Worm (Caenorhabditis elegans) whole organism, young adult: ENCODE measurements around the gene C48B4.13.

Experiments used
- B0019.2 ChIP-seq: fragments of 200-800 bp; sonication (Bioruptor generic); conservative IDR thresholded peaks from 2 replicates; pipeline ENCODE4 v1.3.6; 2022; ENCODE audit warnings: missing genetic modification reagents, missing genetic modification characterization, missing compliant biosample characterization
- B0261.1 ChIP-seq: sonication (generic microtip); optimal IDR thresholded peaks from 2 replicates; lab custom pipeline; 2016; ENCODE audit warnings: mild to moderate bottlenecking, missing genetic modification characterization, moderate library complexity, missing compliant biosample characterization
- F23B12.7 ChIP-seq: sonication (generic microtip); optimal IDR thresholded peaks from 2 replicates; lab custom pipeline; 2017; ENCODE audit warnings: missing genetic modification characterization, mild to moderate bottlenecking, missing compliant biosample characterization, antibody characterized with exemption, moderate library complexity; ENCODE audit not compliant: insufficient read depth
- Y53G8AR.9 ChIP-seq: fragments of 200-800 bp; sonication (Bioruptor generic); conservative IDR thresholded peaks from 2 replicates; pipeline ENCODE4 v1.3.6; 2022; ENCODE audit warnings: missing genetic modification reagents, missing genetic modification characterization, missing compliant biosample characterization
- Y79H2A.3 ChIP-seq: fragments of 200-800 bp; sonication (Bioruptor generic); conservative IDR thresholded peaks from 2 replicates; pipeline ENCODE4 v1.3.6; 2022; ENCODE audit warnings: missing genetic modification reagents, missing genetic modification characterization, missing compliant biosample characterization
- athp-1 ChIP-seq: sonication (generic microtip); optimal IDR thresholded peaks from 2 replicates; lab custom pipeline; 2017; ENCODE audit warnings: mild to moderate bottlenecking, missing genetic modification characterization, missing compliant biosample characterization
- attf-3 ChIP-seq: fragments of 200-800 bp; sonication (Bioruptor generic); conservative IDR thresholded peaks from 2 replicates; pipeline ENCODE4 v1.3.6; 2022; ENCODE audit warnings: missing genetic modification reagents, missing genetic modification characterization, missing compliant biosample characterization
- attf-5 ChIP-seq: fragments of 200-800 bp; sonication (Bioruptor generic); optimal IDR thresholded peaks from 2 replicates; lab custom pipeline; 2018; ENCODE audit warnings: mild to moderate bottlenecking, missing genetic modification characterization, missing compliant biosample characterization
- bed-1 ChIP-seq: fragments of 200-800 bp; sonication (Bioruptor generic); IDR thresholded peaks from 2 replicates; pipeline ENCODE4 v1.3.6; 2022; ENCODE audit warnings: missing genetic modification reagents, missing genetic modification characterization, missing compliant biosample characterization
- ccch-3 ChIP-seq: fragments of 200-800 bp; sonication (Bioruptor generic); optimal IDR thresholded peaks from 2 replicates; lab custom pipeline; 2018; ENCODE audit warnings: mild to moderate bottlenecking, missing genetic modification characterization, missing compliant biosample characterization
- cebp-1 ChIP-seq, 2 experiments: fragments of 200-800 bp in 1 of 2; sonication (Bioruptor generic) in 1 of 2; sonication (generic microtip) in 1 of 2; IDR thresholded peaks in 1 of 2; optimal IDR thresholded peaks in 1 of 2; 2 replicates each; pipeline versions ENCODE4 v1.3.6 to Lab custom; 2017 to 2022; ENCODE audit warnings: missing compliant biosample characterization in 2 of 2, missing genetic modification characterization in 2 of 2, mild to moderate bottlenecking in 1 of 2, missing genetic modification reagents in 1 of 2, moderate library complexity in 1 of 2
- ceh-91 ChIP-seq: fragments of 200-800 bp; sonication (Bioruptor generic); IDR thresholded peaks from 2 replicates; pipeline ENCODE4 v1.3.6; 2022; ENCODE audit warnings: missing genetic modification reagents, missing genetic modification characterization, missing compliant biosample characterization
- dox-1 ChIP-seq: fragments of 200-800 bp; sonication (Bioruptor generic); IDR thresholded peaks from 2 replicates; pipeline ENCODE4 v1.3.6; 2022; ENCODE audit warnings: missing genetic modification reagents, missing genetic modification characterization, missing compliant biosample characterization
- dpl-1 ChIP-seq: fragments of 150-350 bp; optimal IDR thresholded peaks from 2 replicates; lab custom pipeline; 2014; ENCODE audit warnings: missing biosample characterization, missing genetic modification reagents, missing genetic modification characterization
- efl-1 ChIP-seq: fragments of 150-350 bp; optimal IDR thresholded peaks from 2 replicates; lab custom pipeline; 2014; ENCODE audit warnings: missing biosample characterization, missing genetic modification reagents, missing genetic modification characterization
- egl-44 ChIP-seq: fragments of 200-800 bp; sonication (Bioruptor generic); IDR thresholded peaks from 2 replicates; pipeline ENCODE4 v1.3.6; 2022; ENCODE audit warnings: missing genetic modification reagents, missing genetic modification characterization, missing compliant biosample characterization
- gei-17 ChIP-seq: fragments of 200-800 bp; sonication (Bioruptor generic); optimal IDR thresholded peaks from 2 replicates; lab custom pipeline; 2018; ENCODE audit warnings: mild to moderate bottlenecking, missing genetic modification characterization, missing compliant biosample characterization
- hlh-12 ChIP-seq: sonication (generic microtip); optimal IDR thresholded peaks from 2 replicates; lab custom pipeline; 2016; ENCODE audit warnings: missing genetic modification characterization, missing compliant biosample characterization
- hrde-1 ChIP-seq: sonication (generic microtip); optimal IDR thresholded peaks from 2 replicates; lab custom pipeline; 2016; ENCODE audit warnings: missing genetic modification characterization, mild to moderate bottlenecking, missing compliant biosample characterization, moderate library complexity, missing genotype, missing genetic modification reagents, borderline replicate concordance
- lag-1 ChIP-seq: fragments of 200-800 bp; sonication (Bioruptor generic); IDR thresholded peaks from 2 replicates; pipeline ENCODE4 v1.3.6; 2022; ENCODE audit warnings: missing genetic modification reagents, missing genetic modification characterization, missing compliant biosample characterization
- let-607 ChIP-seq, 2 experiments: fragments of 200-800 bp in 1 of 2; sonication (Bioruptor generic) in 1 of 2; sonication (generic microtip) in 1 of 2; optimal IDR thresholded peaks; 2 replicates each; lab custom pipeline; 2016 to 2018; ENCODE audit warnings: mild to moderate bottlenecking in 2 of 2, missing compliant biosample characterization in 2 of 2, missing genetic modification characterization in 2 of 2, moderate library complexity in 2 of 2, missing genotype in 1 of 2
- lin-35 ChIP-seq, 3 experiments: fragments of 150-350 bp in 2 of 3; sonication (generic microtip) in 1 of 3; optimal IDR thresholded peaks; 2 replicates each; lab custom pipeline; 2014 to 2018; ENCODE audit warnings: missing biosample characterization in 3 of 3, missing genetic modification characterization in 3 of 3, missing genetic modification reagents in 3 of 3
- madf-3 ChIP-seq: fragments of 200-800 bp; sonication (Bioruptor generic); IDR thresholded peaks from 2 replicates; pipeline ENCODE4 v1.3.6; 2022; ENCODE audit warnings: missing genetic modification reagents, missing genetic modification characterization, missing compliant biosample characterization
- mcd-1 ChIP-seq: fragments of 200-800 bp; sonication (Bioruptor generic); IDR thresholded peaks from 2 replicates; pipeline ENCODE4 v1.3.6; 2022; ENCODE audit warnings: missing genetic modification reagents, missing genetic modification characterization, missing compliant biosample characterization
- nfyb-1 ChIP-seq: fragments of 200-800 bp; sonication (Bioruptor generic); IDR thresholded peaks from 2 replicates; pipeline ENCODE4 v1.3.6; 2022; ENCODE audit warnings: missing genetic modification reagents, missing genetic modification characterization, missing compliant biosample characterization
- pbrm-1 ChIP-seq: fragments of 200-800 bp; sonication (Bioruptor generic); IDR thresholded peaks from 2 replicates; pipeline ENCODE4 v1.3.6; 2022; ENCODE audit warnings: missing genetic modification reagents, missing genetic modification characterization, missing compliant biosample characterization
- repo-1 ChIP-seq: sonication (generic microtip); optimal IDR thresholded peaks from 2 replicates; lab custom pipeline; 2017; ENCODE audit warnings: mild to moderate bottlenecking, missing genetic modification characterization, missing compliant biosample characterization
- unc-130 ChIP-seq: sonication (generic microtip); optimal IDR thresholded peaks from 2 replicates; lab custom pipeline; 2016; ENCODE audit warnings: missing genetic modification reagents, missing genetic modification characterization, missing compliant biosample characterization
- zim-3 ChIP-seq: sonication (generic microtip); optimal IDR thresholded peaks from 2 replicates; lab custom pipeline; 2017; ENCODE audit warnings: mild to moderate bottlenecking, missing genetic modification characterization, moderate library complexity, missing compliant biosample characterization
- ztf-18 ChIP-seq: sonication (generic microtip); optimal IDR thresholded peaks from 2 replicates; lab custom pipeline; 2016; ENCODE audit warnings: missing genotype, mild to moderate bottlenecking, missing genetic modification characterization, missing compliant biosample characterization
- ztf-25 ChIP-seq: fragments of 200-800 bp; sonication (Bioruptor generic); IDR thresholded peaks from 2 replicates; pipeline ENCODE4 v1.3.6; 2022; ENCODE audit warnings: missing genetic modification reagents, missing genetic modification characterization, missing compliant biosample characterization
- ztf-6 ChIP-seq: fragments of 200-800 bp; sonication (Bioruptor generic); IDR thresholded peaks from 2 replicates; pipeline ENCODE4 v1.3.6; 2022; ENCODE audit warnings: missing genetic modification reagents, missing genetic modification characterization, missing compliant biosample characterization

C48B4.13 gene

ce11 chrIII:9521410-9522090 is 47.0 kb upstream of the C48B4.13 start, which contains the start of the genes clu-1 and prp-40 (continued):
- TF ChIP-seq B0019.2 (GFP tag; lab: Robert Waterston, UW) (0 out of 2 replicates have a peak, but pooled peaks have one; percentile 33), repo-1 (tag; lab: Kevin White, UChicago) (peak; percentile 44), efl-1 (GFP tag; lab: Kevin White, UChicago) (peak; percentile 54), cebp-1 (GFP tag; IDR thresholded peaks at IDR 0.05; lab: Robert Waterston, UW) (no peak), cebp-1 (tag; optimal IDR thresholded peaks at IDR 0.05; lab: Kevin White, UChicago) (peak; percentile 78), ztf-6 (GFP tag; lab: Robert Waterston, UW) (no peak), B0261.1 (tag; lab: Kevin White, UChicago) (no peak)

- TF ChIP-seq F23B12.7 (tag; lab: Kevin White, UChicago), result peak; percentile 33
- TF ChIP-seq pbrm-1 (GFP tag; lab: Robert Waterston, UW), result 0 out of 2 replicates have a peak, but pooled peaks have one; percentile 11
- peak; percentile 43 for TF ChIP-seq ztf-18 (tag; lab: Kevin White, UChicago)
- TF ChIP-seq repo-1 (tag; lab: Kevin White, UChicago), result no peak
- 0 out of 2 replicates have a peak, but pooled peaks have one; percentile 7 for TF ChIP-seq mcd-1
- TF ChIP-seq ztf-25 (GFP tag; lab: Robert Waterston, UW), result no peak
- TF ChIP-seq cebp-1 (GFP tag; IDR thresholded peaks at IDR 0.05; lab: Robert Waterston, UW), result no peak
- TF ChIP-seq cebp-1 (tag; optimal IDR thresholded peaks at IDR 0.05; lab: Kevin White, UChicago), result peak; percentile 13
- 0 out of 2 replicates have a peak, but pooled peaks have one; percentile 25 for TF ChIP-seq madf-3 (GFP tag; lab: Robert Waterston, UW)
- TF ChIP-seq dpl-1 (GFP tag; lab: Kevin White, UChicago), result no peak
- 0 out of 2 replicates have a peak, but pooled peaks have one; percentile 33 for TF ChIP-seq dox-1 (GFP tag; lab: Robert Waterston, UW)
- TF ChIP-seq efl-1 (GFP tag; lab: Kevin White, UChicago), result no peak
- TF ChIP-seq Y53G8AR.9, result 0 out of 2 replicates have a peak, but pooled peaks have one; percentile 8
- TF ChIP-seq unc-130, result no peak
- no peak for TF ChIP-seq attf-3 (GFP tag; lab: Robert Waterston, UW)
Measured at ce11 chrIII:9523581-9523980, 45.0 kb upstream of the C48B4.13 start, which contains the start of gene mrps-23. mrps-23 (minus strand) TSS chrIII:9523672.

- no peak for TF ChIP-seq bed-1 (GFP tag; lab: Robert Waterston, UW)
- no peak for TF ChIP-seq hlh-12
- no peak for TF ChIP-seq athp-1
Measured at ce11 chrIII:9525252-9525651, 43.3 kb upstream of the C48B4.13 start, which contains the start of gene trpp-3. trpp-3 (plus strand) TSS chrIII:9525552.

- no peak for TF ChIP-seq zim-3 (tag; lab: Kevin White, UChicago)
- TF ChIP-seq lag-1 (GFP tag; lab: Robert Waterston, UW), result no peak
- TF ChIP-seq gei-17 (GFP tag; lab: Kevin White, UChicago), result no peak
- TF ChIP-seq Y79H2A.3 (GFP tag; lab: Robert Waterston, UW), result no peak
- no peak for TF ChIP-seq ccch-3
- TF ChIP-seq cebp-1 (GFP tag; IDR thresholded peaks at IDR 0.05; lab: Robert Waterston, UW), result no peak
- TF ChIP-seq cebp-1 (tag; optimal IDR thresholded peaks at IDR 0.05; lab: Kevin White, UChicago), result no peak
- TF ChIP-seq ceh-91 (GFP tag; lab: Robert Waterston, UW), result no peak
- no peak for TF ChIP-seq nfyb-1 (GFP tag; lab: Robert Waterston, UW)
Measured at ce11 chrIII:9526851-9527250, 41.7 kb upstream of the C48B4.13 start, which contains the start of gene ZK1098.6. ZK1098.6 (plus strand) TSS chrIII:9527151.

- TF ChIP-seq egl-44 (GFP tag; lab: Robert Waterston, UW) (0 out of 2 replicates have a peak, but pooled peaks have one; percentile 13), hrde-1 (tag; lab: Kevin White, UChicago) (no peak), F23B12.7 (tag; lab: Kevin White, UChicago) (peak; percentile 64), attf-5 (GFP tag; lab: Kevin White, UChicago) (peak; percentile 61), ztf-18 (tag; lab: Kevin White, UChicago) (peak; percentile 20), lin-35 (GFP tag; optimal IDR thresholded peaks at IDR 0.05; lab: Kevin White, UChicago) (peak in 1 of 3 experiments; percentile 49), pbrm-1 (GFP tag; lab: Robert Waterston, UW) (no peak), let-607 (tag; optimal IDR thresholded peaks at IDR 0.05; lab: Kevin White, UChicago) (peak; percentile 77 to 92)
Measured at ce11 chrIII:9528824-9529223, 39.7 kb upstream of the C48B4.13 start, which contains the start of gene ZK1098.2. ZK1098.2 (plus strand) TSS chrIII:9529159.
